Fruit fly (Drosophila melanogaster) whole organism, prepupa: ENCODE measurements around the gene vilya.

Experiments
- CG16779 ChIP-seq: fragments of 200-800 bp; sonication (Bioruptor generic); optimal IDR thresholded peaks from 3 replicates; lab custom pipeline; 2017; ENCODE audit warnings: missing biosample characterization, mild to moderate bottlenecking, missing genetic modification characterization
- CG32006 ChIP-seq: fragments of 200-800 bp; sonication (Bioruptor generic); optimal IDR thresholded peaks from 3 replicates; lab custom pipeline; 2017; ENCODE audit warnings: missing biosample characterization, mild to moderate bottlenecking, missing genetic modification characterization
- Lpt ChIP-seq: fragments of 200-800 bp; sonication (Bioruptor generic); optimal IDR thresholded peaks from 3 replicates; lab custom pipeline; 2016; ENCODE audit warnings: missing biosample characterization, missing genetic modification characterization
- Sox102F ChIP-seq: fragments of 200-800 bp; sonication (Bioruptor generic); optimal IDR thresholded peaks from 2 replicates; lab custom pipeline; 2016; ENCODE audit warnings: missing biosample characterization, mild to moderate bottlenecking, missing genetic modification characterization
- Sox14 ChIP-seq: fragments of 200-800 bp; sonication (Bioruptor generic); optimal IDR thresholded peaks from 3 replicates; lab custom pipeline; 2016; ENCODE audit warnings: missing biosample characterization, missing genetic modification characterization
- fd85E ChIP-seq: fragments of 200-800 bp; sonication (Bioruptor generic); optimal IDR thresholded peaks from 3 replicates; lab custom pipeline; 2016; ENCODE audit warnings: missing biosample characterization, missing genetic modification characterization
- lz ChIP-seq: fragments of 200-800 bp; sonication (Bioruptor generic); optimal IDR thresholded peaks from 3 replicates; lab custom pipeline; 2016; ENCODE audit warnings: missing biosample characterization, missing genetic modification characterization
- svp ChIP-seq: fragments of 200-800 bp; sonication (Bioruptor generic); peaks from one replicate; lab custom pipeline; 2016; ENCODE audit warnings: missing biosample characterization, missing genetic modification characterization

DNA sequence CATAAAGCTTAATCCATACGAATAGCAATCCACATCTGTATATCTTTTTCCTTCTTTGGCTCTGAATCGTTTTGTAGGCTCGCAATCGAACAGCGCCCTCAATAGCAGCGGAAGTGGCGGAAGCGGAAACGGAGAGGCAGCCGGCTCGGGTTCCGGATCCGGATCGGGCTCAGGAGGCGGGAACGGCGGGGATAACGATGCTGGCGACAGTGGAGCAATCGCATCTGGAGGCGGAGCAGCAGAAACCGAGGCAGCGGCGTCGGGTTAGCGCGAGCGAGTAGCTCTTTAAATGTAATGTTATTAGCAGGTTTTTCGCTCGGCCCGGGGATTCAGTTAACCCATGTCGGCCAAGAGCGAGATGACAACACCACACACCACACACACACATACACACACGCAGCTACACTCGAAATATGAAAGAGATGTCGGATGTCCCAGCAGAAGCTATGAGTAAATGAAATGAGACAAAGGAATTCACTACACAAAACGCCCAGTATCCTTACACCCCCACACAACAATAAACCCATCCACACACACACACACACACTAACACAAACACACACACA lies 49.4 kb upstream of the vilya start:
- TF ChIP-seq Lpt (no peak), Sox102F (GFP tag; lab: Kevin White, UChicago) (no peak), CG16779 (no peak), CG32006 (GFP tag; lab: Kevin White, UChicago) (no peak), svp (no peak), fd85E (GFP tag; lab: Kevin White, UChicago) (no peak), lz (GFP tag; lab: Kevin White, UChicago) (no peak), Sox14 (GFP tag; lab: Kevin White, UChicago) (no peak)
